Fruit fly (Drosophila melanogaster) whole organism, embryonic: ENCODE data around the gene Scgalpha.

ENCODE experiments used
- ATbp ChIP-seq: fragments of 200-800 bp; sonication (Bioruptor generic); optimal IDR thresholded peaks from 2 replicates; lab custom pipeline; 2017; ENCODE audit warnings: missing biosample characterization, mild to moderate bottlenecking, missing genetic modification characterization, missing genetic modification reagents
- Adf1 ChIP-seq: fragments of 200-800 bp; sonication (Bioruptor generic); IDR thresholded peaks from 2 replicates; pipeline ENCODE4 v1.3.6; 2022; ENCODE audit warnings: missing biosample characterization, missing genetic modification characterization
- Atf6 ChIP-seq: fragments of 200-800 bp; sonication (Bioruptor generic); IDR thresholded peaks from 2 replicates; pipeline ENCODE4 v1.3.6; 2022; ENCODE audit warnings: missing biosample characterization, missing genetic modification characterization
- B-H1 ChIP-seq: fragments of 200-800 bp; sonication (Bioruptor generic); IDR thresholded peaks from 3 replicates; pipeline ENCODE4 v1.3.6; 2022; ENCODE audit warnings: missing biosample characterization, missing genetic modification characterization
- CG11247 ChIP-seq: fragments of 200-800 bp; sonication (Bioruptor generic); IDR thresholded peaks from 2 replicates; pipeline ENCODE4 v1.3.6; 2022; ENCODE audit warnings: missing biosample characterization, missing genetic modification characterization
- CG11456 ChIP-seq: fragments of 200-800 bp; sonication (Bioruptor generic); IDR thresholded peaks from 3 replicates; pipeline ENCODE4 v1.3.6; 2022; ENCODE audit warnings: missing biosample characterization, missing genetic modification characterization
- CG13424 ChIP-seq: fragments of 200-800 bp; sonication (Bioruptor generic); optimal IDR thresholded peaks from 2 replicates; lab custom pipeline; 2019; ENCODE audit warnings: missing biosample characterization, mild to moderate bottlenecking, missing genetic modification characterization, moderate library complexity
- CG14667 ChIP-seq: fragments of 200-800 bp; sonication (Bioruptor generic); IDR thresholded peaks from 2 replicates; pipeline ENCODE4 v1.3.6; 2022; ENCODE audit warnings: missing biosample characterization, missing genetic modification characterization
- CG15073 ChIP-seq: fragments of 200-800 bp; sonication (Bioruptor generic); optimal IDR thresholded peaks from 2 replicates; lab custom pipeline; 2016; ENCODE audit warnings: missing biosample characterization, missing genetic modification characterization
- CG16779 ChIP-seq: fragments of 200-800 bp; sonication (Bioruptor generic); IDR thresholded peaks from 2 replicates; pipeline ENCODE4 v1.3.6; 2022; ENCODE audit warnings: missing biosample characterization, missing genetic modification characterization
- CG17361 ChIP-seq: fragments of 200-800 bp; sonication (Bioruptor generic); IDR thresholded peaks from 3 replicates; pipeline ENCODE4 v1.3.6; 2022; ENCODE audit warnings: missing biosample characterization, missing genetic modification characterization
- CG18476 ChIP-seq: fragments of 200-800 bp; sonication (Bioruptor generic); optimal IDR thresholded peaks from 2 replicates; lab custom pipeline; 2016; ENCODE audit warnings: missing biosample characterization, mild to moderate bottlenecking, missing genetic modification characterization
- CG18599 ChIP-seq: fragments of 200-800 bp; sonication (Bioruptor generic); optimal IDR thresholded peaks from 3 replicates; lab custom pipeline; 2017; ENCODE audit warnings: missing biosample characterization, missing genetic modification characterization, mild to moderate bottlenecking, moderate library complexity, missing genetic modification reagents
- CG4424 ChIP-seq: fragments of 200-800 bp; sonication (Bioruptor generic); optimal IDR thresholded peaks from 3 replicates; lab custom pipeline; 2016; ENCODE audit warnings: missing biosample characterization, missing genetic modification characterization
- CG4820 ChIP-seq: fragments of 200-800 bp; sonication (Bioruptor generic); optimal IDR thresholded peaks from 3 replicates; lab custom pipeline; 2016; ENCODE audit warnings: missing biosample characterization, missing genetic modification characterization
- CG6683 ChIP-seq: fragments of 200-800 bp; sonication (Bioruptor generic); optimal IDR thresholded peaks from 2 replicates; lab custom pipeline; 2017; ENCODE audit warnings: missing biosample characterization, mild to moderate bottlenecking, missing genetic modification characterization, missing genetic modification reagents
- CG7357 ChIP-seq: fragments of 200-800 bp; sonication (Bioruptor generic); IDR thresholded peaks from 3 replicates; pipeline ENCODE4 v1.3.6; 2022; ENCODE audit warnings: missing biosample characterization, missing genetic modification characterization
- CG7556 ChIP-seq: fragments of 200-800 bp; sonication (Bioruptor generic); optimal IDR thresholded peaks from 2 replicates; lab custom pipeline; 2017; ENCODE audit warnings: missing biosample characterization, mild to moderate bottlenecking, missing genetic modification characterization
- CG8924 ChIP-seq: fragments of 200-800 bp; optimal IDR thresholded peaks from 3 replicates; lab custom pipeline; 2019; ENCODE audit warnings: missing biosample characterization, mild to moderate bottlenecking, missing genetic modification characterization, moderate library complexity
- CG8944 ChIP-seq: fragments of 200-800 bp; sonication (Bioruptor generic); optimal IDR thresholded peaks from 3 replicates; lab custom pipeline; 2016; ENCODE audit warnings: missing biosample characterization, missing genetic modification characterization
- CTCF ChIP-seq: fragments of 200-800 bp; sonication (Bioruptor generic); optimal IDR thresholded peaks from 2 replicates; lab custom pipeline; 2017; ENCODE audit warnings: missing biosample characterization, mild to moderate bottlenecking, missing genetic modification characterization, moderate library complexity
- Dad ChIP-seq: fragments of 200-800 bp; sonication (Bioruptor generic); optimal IDR thresholded peaks from 3 replicates; lab custom pipeline; 2016; ENCODE audit warnings: missing biosample characterization, missing genetic modification characterization
- Drgx ChIP-seq: fragments of 200-800 bp; sonication (Bioruptor generic); IDR thresholded peaks from 2 replicates; pipeline ENCODE4 v1.3.6; 2022; ENCODE audit warnings: missing biosample characterization, missing genetic modification characterization
- GATAe ChIP-seq: fragments of 200-800 bp; sonication (Bioruptor generic); conservative IDR thresholded peaks from 2 replicates; pipeline ENCODE4 v1.3.6; 2022; ENCODE audit warnings: missing biosample characterization, missing genetic modification characterization
- HLH54F ChIP-seq: fragments of 200-800 bp; sonication (Bioruptor generic); optimal IDR thresholded peaks from 3 replicates; lab custom pipeline; 2016; ENCODE audit warnings: missing biosample characterization, missing genetic modification characterization
- Hr78 ChIP-seq, 2 experiments: fragments of 200-800 bp in 1 of 2; fragments of >200 bp in 1 of 2; sonication (Bioruptor generic) in 1 of 2; optimal IDR thresholded peaks; 2 replicates each; lab custom pipeline; 2017 to 2019; ENCODE audit warnings: missing biosample characterization in 2 of 2, missing genetic modification characterization in 2 of 2, mild to moderate bottlenecking in 1 of 2, moderate library complexity in 1 of 2
- Med ChIP-seq: fragments of 200-800 bp; sonication (Bioruptor generic); peaks from one replicate; lab custom pipeline; 2016; ENCODE audit warnings: missing biosample characterization, missing genetic modification characterization, mild to moderate bottlenecking, inconsistent platforms, moderate library complexity
- NFAT ChIP-seq: fragments of 200-800 bp; sonication (Bioruptor generic); IDR thresholded peaks from 2 replicates; pipeline ENCODE4 v1.3.6; 2022; ENCODE audit warnings: missing biosample characterization, missing genetic modification characterization
- Nf-YC ChIP-seq: fragments of 200-800 bp; optimal IDR thresholded peaks from 3 replicates; lab custom pipeline; 2019; ENCODE audit warnings: missing biosample characterization, mild to moderate bottlenecking, missing genetic modification characterization, moderate library complexity
- Oli ChIP-seq: fragments of 200-800 bp; sonication (Bioruptor generic); optimal IDR thresholded peaks from 2 replicates; lab custom pipeline; 2018; ENCODE audit warnings: missing biosample characterization, mild to moderate bottlenecking, missing genetic modification characterization, moderate library complexity
- Spps ChIP-seq: fragments of 200-800 bp; sonication (Bioruptor generic); optimal IDR thresholded peaks from 2 replicates; lab custom pipeline; 2018; ENCODE audit warnings: missing biosample characterization, mild to moderate bottlenecking, missing genetic modification characterization
- Ssrp ChIP-seq: fragments of 200-800 bp; sonication (Bioruptor generic); optimal IDR thresholded peaks from 2 replicates; lab custom pipeline; 2018; ENCODE audit warnings: missing biosample characterization, mild to moderate bottlenecking, missing genetic modification characterization, moderate library complexity
- abd-A ChIP-seq: fragments of 200-800 bp; sonication (Bioruptor generic); optimal IDR thresholded peaks from 3 replicates; lab custom pipeline; 2019; ENCODE audit warnings: missing biosample characterization, mild to moderate bottlenecking, missing genetic modification characterization, moderate library complexity
- ac ChIP-seq: fragments of 200-800 bp; sonication (Bioruptor generic); optimal IDR thresholded peaks from 3 replicates; lab custom pipeline; 2017; ENCODE audit warnings: missing biosample characterization, mild to moderate bottlenecking, missing genetic modification characterization
- cas ChIP-seq: fragments of 200-800 bp; sonication (Bioruptor generic); IDR thresholded peaks from 2 replicates; pipeline ENCODE4 v1.3.6; 2022; ENCODE audit warnings: missing biosample characterization, missing genetic modification characterization
- cato ChIP-seq: fragments of 200-800 bp; sonication (Bioruptor generic); optimal IDR thresholded peaks from 2 replicates; lab custom pipeline; 2016; ENCODE audit warnings: missing biosample characterization, missing genetic modification characterization, borderline replicate concordance
- chm ChIP-seq: fragments of 200-800 bp; sonication (Bioruptor generic); IDR thresholded peaks from 2 replicates; pipeline ENCODE4 v1.3.6; 2022; ENCODE audit warnings: missing biosample characterization, missing genetic modification characterization
- crp ChIP-seq, 2 experiments: fragments of 200-800 bp; sonication (Bioruptor generic); optimal IDR thresholded peaks; 2 replicates in 1 of 2; 3 replicates in 1 of 2; lab custom pipeline; 2017; ENCODE audit warnings: missing biosample characterization in 2 of 2, missing genetic modification characterization in 2 of 2, mild to moderate bottlenecking in 1 of 2, moderate library complexity in 1 of 2
- dysf ChIP-seq: fragments of 200-800 bp; sonication (Bioruptor generic); IDR thresholded peaks from 3 replicates; pipeline ENCODE4 v1.3.6; 2022; ENCODE audit warnings: missing biosample characterization, missing genetic modification characterization
- exex ChIP-seq: fragments of 200-800 bp; sonication (Bioruptor generic); optimal IDR thresholded peaks from 4 replicates; lab custom pipeline; 2018; ENCODE audit warnings: missing biosample characterization, mild to moderate bottlenecking, missing genetic modification characterization, moderate library complexity
- fru ChIP-seq: fragments of >200 bp; optimal IDR thresholded peaks from 2 replicates; lab custom pipeline; 2017
- gt ChIP-seq: fragments of 200-800 bp; sonication (Bioruptor generic); IDR thresholded peaks from 2 replicates; pipeline ENCODE4 v1.3.6; 2022; ENCODE audit warnings: missing biosample characterization, missing genetic modification characterization
- h ChIP-seq: fragments of >200 bp; optimal IDR thresholded peaks from 2 replicates; lab custom pipeline; 2017
- org-1 ChIP-seq: fragments of 200-800 bp; sonication (Bioruptor generic); optimal IDR thresholded peaks from 2 replicates; lab custom pipeline; 2017; ENCODE audit warnings: missing biosample characterization, missing genetic modification characterization
- p53 ChIP-seq: fragments of 200-800 bp; sonication (Bioruptor generic); optimal IDR thresholded peaks from 2 replicates; lab custom pipeline; 2016; ENCODE audit warnings: missing biosample characterization, missing genetic modification characterization
- repo ChIP-seq: fragments of 200-800 bp; sonication (Bioruptor generic); optimal IDR thresholded peaks from 2 replicates; lab custom pipeline; 2016; ENCODE audit warnings: missing biosample characterization, missing genetic modification characterization
- rib ChIP-seq: fragments of 200-800 bp; sonication (Bioruptor generic); IDR thresholded peaks from 2 replicates; pipeline ENCODE4 v1.3.6; 2022; ENCODE audit warnings: missing biosample characterization, missing genetic modification characterization
- sim ChIP-seq: fragments of 200-800 bp; sonication (Bioruptor generic); IDR thresholded peaks from 2 replicates; pipeline ENCODE4 v1.3.6; 2022; ENCODE audit warnings: missing biosample characterization, missing genetic modification characterization
- sob ChIP-seq: fragments of 200-800 bp; sonication (Bioruptor generic); IDR thresholded peaks from 2 replicates; pipeline ENCODE4 v1.3.6; 2022; ENCODE audit warnings: missing biosample characterization, missing genetic modification characterization
- tap ChIP-seq: fragments of 200-800 bp; optimal IDR thresholded peaks from 3 replicates; lab custom pipeline; 2019; ENCODE audit warnings: missing biosample characterization, mild to moderate bottlenecking, missing genetic modification characterization, moderate library complexity
- vnd ChIP-seq: fragments of 200-800 bp; sonication (Bioruptor generic); IDR thresholded peaks from 3 replicates; pipeline ENCODE4 v1.3.6; 2022; ENCODE audit warnings: missing biosample characterization, missing genetic modification characterization; ENCODE audit not compliant: partially characterized antibody

Gene Scgalpha

dm6 chr2L:8277561-8278201 is 25.5 kb upstream of the Scgalpha start (continued):
- TF ChIP-seq vnd: no peak
- TF ChIP-seq dysf: peak; percentile 99
- TF ChIP-seq CG18476 (GFP tag; lab: Kevin White, UChicago): peak; percentile 97
- peak; percentile 93 for TF ChIP-seq tap (tag; lab: Kevin White, UChicago)
- TF ChIP-seq CG6683 (GFP tag; lab: Kevin White, UChicago): peak; percentile 94
- no peak for TF ChIP-seq fru
- peak; percentile 98 for TF ChIP-seq ATbp (GFP tag; lab: Kevin White, UChicago)
- peak; percentile 98 for TF ChIP-seq Atf6 (GFP tag; lab: Robert Waterston, UW)
- peak; percentile 93 for TF ChIP-seq CG7357
- TF ChIP-seq h: no peak
- TF ChIP-seq CG4820 (GFP tag; lab: Kevin White, UChicago): peak; percentile 98
- TF ChIP-seq GATAe (GFP tag; lab: Robert Waterston, UW): peak; percentile 78
- peak; percentile 77 for TF ChIP-seq exex (tag; lab: Kevin White, UChicago)
- peak; percentile 94 for TF ChIP-seq org-1 (GFP tag; lab: Kevin White, UChicago)
- peak; percentile 98 for TF ChIP-seq CG7556
- peak; percentile 99 for TF ChIP-seq Spps
- TF ChIP-seq cato (GFP tag; lab: Kevin White, UChicago): peak; percentile 98
- peak; percentile 89 for TF ChIP-seq Dad (GFP tag; lab: Kevin White, UChicago)
- peak in 1 of 2 experiments; percentile 86 for TF ChIP-seq Hr78 (GFP tag; optimal IDR thresholded peaks at IDR 0.05; lab: Kevin White, UChicago)
- TF ChIP-seq CG11247: peak; percentile 98
- peak; percentile 99 for TF ChIP-seq sim (GFP tag; lab: Robert Waterston, UW)
- TF ChIP-seq Oli: peak; percentile 98
- TF ChIP-seq chm: peak; percentile 99
- peak; percentile 89 for TF ChIP-seq CG15073 (GFP tag; lab: Kevin White, UChicago)
- TF ChIP-seq ac (GFP tag; lab: Kevin White, UChicago): peak; percentile 97
- peak; percentile 95 for TF ChIP-seq NFAT (GFP tag; lab: Robert Waterston, UW)
- TF ChIP-seq CTCF (GFP tag; lab: Kevin White, UChicago): peak; percentile 67
- TF ChIP-seq rib (GFP tag; lab: Robert Waterston, UW): peak; percentile 97
- peak; percentile 99 for TF ChIP-seq CG4424 (GFP tag; lab: Kevin White, UChicago)
- peak; percentile 99 for TF ChIP-seq sob
- TF ChIP-seq Drgx: peak; percentile 100
- TF ChIP-seq CG14667: peak; percentile 98; the same call in 1 of the 2 replicates
- TF ChIP-seq CG13424: peak; percentile 99
- peak; percentile 99 for TF ChIP-seq CG17361 (GFP tag; lab: Robert Waterston, UW)
- peak; percentile 73 for TF ChIP-seq Nf-YC (tag; lab: Kevin White, UChicago)
- peak; percentile 69 for TF ChIP-seq abd-A (tag; lab: Kevin White, UChicago)
- TF ChIP-seq CG11456 (GFP tag; lab: Robert Waterston, UW): peak; percentile 96
- TF ChIP-seq HLH54F (GFP tag; lab: Kevin White, UChicago): peak; percentile 80
- peak; percentile 80 for TF ChIP-seq CG8944 (GFP tag; lab: Kevin White, UChicago)
- peak; percentile 93 for TF ChIP-seq cas (GFP tag; lab: Robert Waterston, UW)
- peak; percentile 83 for TF ChIP-seq repo (GFP tag; lab: Kevin White, UChicago)
- TF ChIP-seq CG8924 (tag; lab: Kevin White, UChicago): peak; percentile 96
- TF ChIP-seq Ssrp: peak; percentile 98
- TF ChIP-seq CG18599 (GFP tag; lab: Kevin White, UChicago): peak; percentile 97
- TF ChIP-seq CG16779: peak; percentile 93
- peak; percentile 79 for TF ChIP-seq Adf1 (GFP tag; lab: Robert Waterston, UW)
- TF ChIP-seq p53 (GFP tag; lab: Kevin White, UChicago): no peak
- TF ChIP-seq gt: peak; percentile 97
- TF ChIP-seq crp (GFP tag; optimal IDR thresholded peaks at IDR 0.05; lab: Kevin White, UChicago): peak in 1 of 2 experiments; percentile 69
- peak; percentile 97 for TF ChIP-seq B-H1
- peak; percentile 98 for TF ChIP-seq Med (GFP tag; lab: Kevin White, UChicago)
